Fruit fly (Drosophila melanogaster) whole organism, embryonic: ENCODE measurements around the gene nmdyn-D7.

Source experiments
- Aef1 ChIP-seq: fragments of 200-800 bp; sonication (Bioruptor generic); IDR thresholded peaks from 3 replicates; pipeline ENCODE4 v1.3.6; 2022; ENCODE audit warnings: missing biosample characterization, missing genetic modification characterization
- BtbVII ChIP-seq: fragments of 200-800 bp; sonication (Bioruptor generic); optimal IDR thresholded peaks from 3 replicates; lab custom pipeline; 2017; ENCODE audit warnings: missing biosample characterization, mild to moderate bottlenecking, missing genetic modification characterization
- CG11398 ChIP-seq: fragments of 200-800 bp; sonication (Bioruptor generic); optimal IDR thresholded peaks from 2 replicates; lab custom pipeline; 2016; ENCODE audit warnings: missing biosample characterization, missing genetic modification characterization
- CG11504 ChIP-seq: fragments of 200-800 bp; sonication (Bioruptor generic); optimal IDR thresholded peaks from 3 replicates; lab custom pipeline; 2019; ENCODE audit warnings: missing biosample characterization, mild to moderate bottlenecking, missing genetic modification characterization, moderate library complexity
- CG11723 ChIP-seq: fragments of 200-800 bp; sonication (Bioruptor generic); optimal IDR thresholded peaks from 2 replicates; lab custom pipeline; 2017; ENCODE audit warnings: missing biosample characterization, mild to moderate bottlenecking, missing genetic modification characterization
- CG12236 ChIP-seq: fragments of 200-800 bp; sonication (Bioruptor generic); optimal IDR thresholded peaks from 2 replicates; lab custom pipeline; 2016; ENCODE audit warnings: missing biosample characterization, missing genetic modification characterization
- CG1603 ChIP-seq: fragments of 200-800 bp; sonication (Bioruptor generic); optimal IDR thresholded peaks from 2 replicates; lab custom pipeline; 2019; ENCODE audit warnings: missing biosample characterization, mild to moderate bottlenecking, missing genetic modification characterization, moderate library complexity
- CG16813 ChIP-seq: fragments of 200-800 bp; sonication (Bioruptor generic); IDR thresholded peaks from 3 replicates; pipeline ENCODE4 v1.3.6; 2022; ENCODE audit warnings: missing biosample characterization, missing genetic modification characterization; ENCODE audit not compliant: partially characterized antibody
- CG17568 ChIP-seq: fragments of 200-800 bp; sonication (Bioruptor generic); optimal IDR thresholded peaks from 2 replicates; lab custom pipeline; 2018; ENCODE audit warnings: missing biosample characterization, mild to moderate bottlenecking, missing genetic modification characterization, moderate library complexity
- CG18599 ChIP-seq: fragments of 200-800 bp; sonication (Bioruptor generic); optimal IDR thresholded peaks from 3 replicates; lab custom pipeline; 2017; ENCODE audit warnings: missing biosample characterization, missing genetic modification characterization, mild to moderate bottlenecking, moderate library complexity, missing genetic modification reagents
- CG30020 ChIP-seq: fragments of 200-800 bp; optimal IDR thresholded peaks from 2 replicates; lab custom pipeline; 2019; ENCODE audit warnings: missing biosample characterization, mild to moderate bottlenecking, missing genetic modification characterization, moderate library complexity
- CG32767 ChIP-seq: fragments of 200-800 bp; sonication (Bioruptor generic); IDR thresholded peaks from 2 replicates; pipeline ENCODE4 v1.3.6; 2022; ENCODE audit warnings: missing biosample characterization, missing genetic modification characterization
- CG34224 ChIP-seq: fragments of 200-800 bp; sonication (Bioruptor generic); IDR thresholded peaks from 3 replicates; pipeline ENCODE4 v1.3.6; 2022; ENCODE audit warnings: missing biosample characterization, missing genetic modification characterization; ENCODE audit not compliant: partially characterized antibody
- CG4282 ChIP-seq: fragments of 200-800 bp; sonication (Bioruptor generic); optimal IDR thresholded peaks from 2 replicates; lab custom pipeline; 2016; ENCODE audit warnings: missing biosample characterization, missing genetic modification characterization
- CG6791 ChIP-seq: fragments of 200-800 bp; sonication (Bioruptor generic); IDR thresholded peaks from 3 replicates; pipeline ENCODE4 v1.3.6; 2022; ENCODE audit warnings: missing biosample characterization, missing genetic modification characterization; ENCODE audit not compliant: partially characterized antibody
- CG7271 ChIP-seq: fragments of 200-800 bp; sonication (Bioruptor generic); optimal IDR thresholded peaks from 2 replicates; lab custom pipeline; 2018; ENCODE audit warnings: missing biosample characterization, mild to moderate bottlenecking, missing genetic modification characterization, moderate library complexity
- CG8089 ChIP-seq: fragments of 200-800 bp; sonication (Bioruptor generic); optimal IDR thresholded peaks from 3 replicates; lab custom pipeline; 2016; ENCODE audit warnings: missing biosample characterization, missing genetic modification characterization
- CG8290 ChIP-seq, 3 experiments: fragments of 200-800 bp; sonication (Bioruptor generic); optimal IDR thresholded peaks; 2 replicates each; lab custom pipeline; 2016 to 2019; ENCODE audit warnings: missing biosample characterization in 3 of 3, missing genetic modification characterization in 3 of 3, mild to moderate bottlenecking in 2 of 3, moderate library complexity in 1 of 3
- Chrac-16 ChIP-seq: fragments of 200-800 bp; sonication (Bioruptor generic); optimal IDR thresholded peaks from 3 replicates; lab custom pipeline; 2016; ENCODE audit warnings: missing biosample characterization, missing genetic modification characterization
- Dref ChIP-seq: fragments of 200-800 bp; sonication (Bioruptor generic); IDR thresholded peaks from 2 replicates; pipeline ENCODE4 v1.3.6; 2022; ENCODE audit warnings: missing biosample characterization, missing genetic modification characterization
- Gug ChIP-seq: fragments of 200-800 bp; sonication (Bioruptor generic); IDR thresholded peaks from 4 replicates; pipeline ENCODE4 v1.3.6; 2022; ENCODE audit warnings: missing biosample characterization, missing genetic modification characterization
- H15 ChIP-seq: fragments of 200-800 bp; sonication (Bioruptor generic); IDR thresholded peaks from 3 replicates; pipeline ENCODE4 v1.3.6; 2022; ENCODE audit warnings: missing biosample characterization, missing genetic modification characterization
- HLH4C ChIP-seq: fragments of 200-800 bp; sonication (Bioruptor generic); IDR thresholded peaks from 3 replicates; pipeline ENCODE4 v1.3.6; 2022; ENCODE audit warnings: missing biosample characterization, missing genetic modification characterization; ENCODE audit not compliant: partially characterized antibody
- Hmx ChIP-seq: fragments of 200-800 bp; sonication (Bioruptor generic); optimal IDR thresholded peaks from 2 replicates; lab custom pipeline; 2016; ENCODE audit warnings: missing biosample characterization, missing genetic modification characterization
- Neu2 ChIP-seq: fragments of 200-800 bp; sonication (Bioruptor generic); optimal IDR thresholded peaks from 3 replicates; lab custom pipeline; 2016; ENCODE audit warnings: missing biosample characterization, missing genetic modification characterization, borderline replicate concordance
- Poxn ChIP-seq: fragments of 200-800 bp; sonication (Bioruptor generic); IDR thresholded peaks from 2 replicates; pipeline ENCODE4 v1.3.6; 2022; ENCODE audit warnings: missing biosample characterization, missing genetic modification characterization
- Rfx ChIP-seq: fragments of 200-800 bp; sonication (Bioruptor generic); IDR thresholded peaks from 2 replicates; pipeline ENCODE4 v1.3.6; 2022; ENCODE audit warnings: missing biosample characterization, missing genetic modification characterization
- Tbp ChIP-seq: fragments of >200 bp; optimal IDR thresholded peaks from 2 replicates; lab custom pipeline; 2018; ENCODE audit warnings: missing biosample characterization, missing genetic modification characterization
- ap ChIP-seq: fragments of 200-800 bp; sonication (Bioruptor generic); IDR thresholded peaks from 2 replicates; pipeline ENCODE4 v1.3.6; 2022; ENCODE audit warnings: missing biosample characterization, missing genetic modification characterization
- chm ChIP-seq: fragments of 200-800 bp; sonication (Bioruptor generic); IDR thresholded peaks from 2 replicates; pipeline ENCODE4 v1.3.6; 2022; ENCODE audit warnings: missing biosample characterization, missing genetic modification characterization
- ems ChIP-seq: fragments of 200-800 bp; sonication (Bioruptor generic); optimal IDR thresholded peaks from 3 replicates; lab custom pipeline; 2016; ENCODE audit warnings: missing biosample characterization, missing genetic modification characterization
- exex ChIP-seq: fragments of 200-800 bp; sonication (Bioruptor generic); optimal IDR thresholded peaks from 4 replicates; lab custom pipeline; 2018; ENCODE audit warnings: missing biosample characterization, mild to moderate bottlenecking, missing genetic modification characterization, moderate library complexity
- fd102C ChIP-seq: fragments of 200-800 bp; sonication (Bioruptor generic); optimal IDR thresholded peaks from 2 replicates; lab custom pipeline; 2018; ENCODE audit warnings: missing biosample characterization, mild to moderate bottlenecking, missing genetic modification characterization, moderate library complexity
- gce ChIP-seq: fragments of 200-800 bp; sonication (Bioruptor generic); IDR thresholded peaks from 3 replicates; pipeline ENCODE4 v1.3.6; 2022; ENCODE audit warnings: missing biosample characterization, missing genetic modification characterization
- grn ChIP-seq: fragments of 200-800 bp; sonication (Bioruptor generic); optimal IDR thresholded peaks from 3 replicates; lab custom pipeline; 2017; ENCODE audit warnings: missing biosample characterization, missing genetic modification characterization
- her ChIP-seq: fragments of 200-800 bp; sonication (Bioruptor generic); optimal IDR thresholded peaks from 2 replicates; lab custom pipeline; 2016; ENCODE audit warnings: missing biosample characterization, missing genetic modification characterization
- jumu ChIP-seq: fragments of 200-800 bp; sonication (Bioruptor generic); optimal IDR thresholded peaks from 3 replicates; lab custom pipeline; 2016; ENCODE audit warnings: missing biosample characterization, missing genetic modification characterization
- kah ChIP-seq: fragments of 200-800 bp; sonication (Bioruptor generic); optimal IDR thresholded peaks from 2 replicates; lab custom pipeline; 2018; ENCODE audit warnings: missing biosample characterization, mild to moderate bottlenecking, missing genetic modification characterization
- lbe ChIP-seq: fragments of 200-800 bp; sonication (Bioruptor generic); optimal IDR thresholded peaks from 2 replicates; lab custom pipeline; 2016; ENCODE audit warnings: missing biosample characterization, mild to moderate bottlenecking, missing genetic modification characterization
- lola ChIP-seq, 3 experiments: fragments of >200 bp in 2 of 3; fragments of 200-800 bp in 1 of 3; sonication (Bioruptor generic) in 1 of 3; optimal IDR thresholded peaks; 2 replicates each; lab custom pipeline; 2017 to 2019; ENCODE audit warnings: missing biosample characterization in 3 of 3, missing genetic modification characterization in 3 of 3, mild to moderate bottlenecking in 1 of 3, moderate library complexity in 1 of 3
- maf-S ChIP-seq: fragments of 200-800 bp; sonication (Bioruptor generic); optimal IDR thresholded peaks from 2 replicates; lab custom pipeline; 2016; ENCODE audit warnings: missing biosample characterization, missing genetic modification characterization
- nmo ChIP-seq: fragments of 200-800 bp; sonication (Bioruptor generic); optimal IDR thresholded peaks from 2 replicates; lab custom pipeline; 2018; ENCODE audit warnings: missing biosample characterization, mild to moderate bottlenecking, missing genetic modification characterization, moderate library complexity
- nom ChIP-seq: fragments of 200-800 bp; sonication (Bioruptor generic); optimal IDR thresholded peaks from 2 replicates; lab custom pipeline; 2017; ENCODE audit warnings: missing biosample characterization, missing genetic modification characterization, mild to moderate bottlenecking, moderate library complexity, missing genetic modification reagents
- pfk ChIP-seq: fragments of 200-800 bp; sonication (Bioruptor generic); optimal IDR thresholded peaks from 2 replicates; lab custom pipeline; 2018; ENCODE audit warnings: missing biosample characterization, mild to moderate bottlenecking, missing genetic modification characterization, moderate library complexity
- phol ChIP-seq: fragments of 200-800 bp; sonication (Bioruptor generic); optimal IDR thresholded peaks from 3 replicates; lab custom pipeline; 2018; ENCODE audit warnings: missing biosample characterization, mild to moderate bottlenecking, missing genetic modification characterization, moderate library complexity
- so ChIP-seq: fragments of 200-800 bp; sonication (Bioruptor generic); IDR thresholded peaks from 3 replicates; pipeline ENCODE4 v1.3.6; 2022; ENCODE audit warnings: missing biosample characterization, missing genetic modification characterization
- sr ChIP-seq: fragments of 200-800 bp; sonication (Bioruptor generic); IDR thresholded peaks from 3 replicates; pipeline ENCODE4 v1.3.6; 2022; ENCODE audit warnings: missing biosample characterization, missing genetic modification characterization
- stwl ChIP-seq: fragments of 200-800 bp; sonication (Bioruptor generic); optimal IDR thresholded peaks from 3 replicates; lab custom pipeline; 2018; ENCODE audit warnings: missing biosample characterization, mild to moderate bottlenecking, missing genetic modification characterization, moderate library complexity
- vfl ChIP-seq: fragments of 200-800 bp; sonication (Bioruptor generic); optimal IDR thresholded peaks from 2 replicates; lab custom pipeline; 2016; ENCODE audit warnings: missing biosample characterization, missing genetic modification characterization
- zen ChIP-seq: fragments of 200-800 bp; sonication (Bioruptor generic); optimal IDR thresholded peaks from 3 replicates; lab custom pipeline; 2018; ENCODE audit warnings: missing biosample characterization, mild to moderate bottlenecking, missing genetic modification characterization, moderate library complexity

Gene nmdyn-D7

dm6 chr3R:9702567-9702966 lies 22.8 kb downstream of the nmdyn-D7 start (continued):
- TF ChIP-seq Rfx (GFP tag; lab: Robert Waterston, UW) (no peak), so (GFP tag; lab: Robert Waterston, UW) (no peak), CG18599 (GFP tag; lab: Kevin White, UChicago) (peak; percentile 92), kah (GFP tag; lab: Kevin White, UChicago) (peak; percentile 58), pfk (no peak), H15 (GFP tag; lab: Robert Waterston, UW) (no peak), CG8290 (GFP tag; optimal IDR thresholded peaks at IDR 0.05; lab: Kevin White, UChicago) (peak; percentile 76), CG8290 (tag; optimal IDR thresholded peaks at IDR 0.05; lab: Kevin White, UChicago) (peak in 1 of 2 experiments; percentile 92), Chrac-16 (peak; percentile 83), CG30020 (tag; lab: Kevin White, UChicago) (peak; percentile 17), fd102C (GFP tag; lab: Kevin White, UChicago) (peak; percentile 78), CG4282 (GFP tag; lab: Kevin White, UChicago) (peak; percentile 49), CG12236 (GFP tag; lab: Kevin White, UChicago) (peak; percentile 74), Tbp (GFP tag; lab: Kevin White, UChicago) (no peak), CG7271 (tag; lab: Kevin White, UChicago) (peak; percentile 87), stwl (peak; percentile 24), CG11723 (GFP tag; lab: Kevin White, UChicago) (peak; percentile 84), BtbVII (GFP tag; lab: Kevin White, UChicago) (peak; percentile 92), phol (tag; lab: Kevin White, UChicago) (peak; percentile 88), CG16813 (GFP tag; lab: Robert Waterston, UW) (no peak), CG6791 (GFP tag; lab: Robert Waterston, UW) (no peak), Gug (GFP tag; lab: Robert Waterston, UW) (peak; percentile 77), grn (GFP tag; lab: Kevin White, UChicago) (peak; percentile 50), vfl (GFP tag; lab: Kevin White, UChicago) (peak; percentile 81), CG11398 (GFP tag; lab: Kevin White, UChicago) (peak; percentile 72), CG1603 (tag; lab: Kevin White, UChicago) (peak; percentile 89), ems (GFP tag; lab: Kevin White, UChicago) (peak; percentile 85), HLH4C (no peak), maf-S (GFP tag; lab: Kevin White, UChicago) (peak; percentile 78), CG32767 (GFP tag; lab: Robert Waterston, UW) (no peak), CG34224 (GFP tag; lab: Robert Waterston, UW) (no peak), her (GFP tag; lab: Kevin White, UChicago) (peak; percentile 76), CG8089 (GFP tag; lab: Kevin White, UChicago) (peak; percentile 80), exex (peak; percentile 65), CG11504 (peak; percentile 93), Neu2 (GFP tag; lab: Kevin White, UChicago) (no peak), Hmx (GFP tag; lab: Kevin White, UChicago) (peak; percentile 23), Aef1 (GFP tag; lab: Robert Waterston, UW) (no peak), Poxn (GFP tag; lab: Robert Waterston, UW) (no peak), gce (GFP tag; lab: Robert Waterston, UW) (no peak), CG17568 (GFP tag; lab: Kevin White, UChicago) (peak; percentile 93), lola (GFP tag; optimal IDR thresholded peaks at IDR 0.05; lab: Kevin White, UChicago) (peak in 1 of 3 experiments; percentile 77), sr (GFP tag; lab: Robert Waterston, UW) (no peak), nmo (GFP tag; lab: Kevin White, UChicago) (peak; percentile 90), lbe (GFP tag; lab: Kevin White, UChicago) (peak; percentile 58), zen (tag; lab: Kevin White, UChicago) (peak; percentile 81), jumu (peak; percentile 76), chm (GFP tag; lab: Robert Waterston, UW) (no peak), ap (GFP tag; lab: Robert Waterston, UW) (no peak), nom (no peak), Dref (GFP tag; lab: Robert Waterston, UW) (no peak)
